Worm (Caenorhabditis elegans) whole organism, L1 larva: ENCODE measurements around the gene ZK1193.2.

Source experiments
- ama-1 ChIP-seq: fragments of 150-350 bp; optimal IDR thresholded peaks from 2 replicates; lab custom pipeline; 2014
- blmp-1 ChIP-seq: fragments of 150-350 bp; optimal IDR thresholded peaks from 2 replicates; lab custom pipeline; 2014; ENCODE audit warnings: missing biosample characterization, missing genetic modification characterization
- ceh-82 ChIP-seq, 3 experiments: fragments of 150-350 bp in 1 of 3; sonication (generic microtip) in 2 of 3; optimal IDR thresholded peaks; 2 replicates each; lab custom pipeline; 2014 to 2017; ENCODE audit warnings: missing biosample characterization in 3 of 3, missing genetic modification characterization in 3 of 3
- egl-27 ChIP-seq, 2 experiments: fragments of 150-350 bp in 1 of 2; sonication (generic microtip); optimal IDR thresholded peaks; 3 replicates each; lab custom pipeline; 2017 to 2018; ENCODE audit warnings: missing biosample characterization in 2 of 2, missing genetic modification characterization in 2 of 2, missing genetic modification reagents in 2 of 2
- mef-2 ChIP-seq: fragments of 150-350 bp; optimal IDR thresholded peaks from 2 replicates; lab custom pipeline; 2014; ENCODE audit warnings: missing biosample characterization, missing genetic modification characterization
- mep-1 ChIP-seq: fragments of 150-350 bp; optimal IDR thresholded peaks from 2 replicates; lab custom pipeline; 2014; ENCODE audit warnings: missing biosample characterization, missing genetic modification characterization
- nhr-237 ChIP-seq: fragments of 150-350 bp; optimal IDR thresholded peaks from 2 replicates; lab custom pipeline; 2014; ENCODE audit warnings: missing biosample characterization, missing genetic modification characterization
- nhr-71 ChIP-seq: sonication (generic microtip); optimal IDR thresholded peaks from 2 replicates; lab custom pipeline; 2016; ENCODE audit warnings: mild to moderate bottlenecking, missing genetic modification characterization, moderate library complexity, missing compliant biosample characterization
- sup-37 ChIP-seq: fragments of 200-800 bp; sonication (Bioruptor generic); optimal IDR thresholded peaks from 2 replicates; lab custom pipeline; 2018; ENCODE audit warnings: mild to moderate bottlenecking, missing genetic modification characterization, missing compliant biosample characterization
- unc-62 ChIP-seq: fragments of 150-350 bp; optimal IDR thresholded peaks from 2 replicates; lab custom pipeline; 2014; ENCODE audit warnings: missing biosample characterization, missing genetic modification reagents, missing genetic modification characterization
- zag-1 ChIP-seq: fragments of 150-350 bp; optimal IDR thresholded peaks from 2 replicates; lab custom pipeline; 2014; ENCODE audit warnings: missing biosample characterization, missing genetic modification characterization
- ztf-11 ChIP-seq, 2 experiments: sonication (generic microtip); optimal IDR thresholded peaks; 2 replicates each; lab custom pipeline; 2016 to 2017; ENCODE audit warnings: missing genetic modification characterization in 2 of 2, missing biosample characterization in 1 of 2, missing compliant biosample characterization in 1 of 2
- ztf-4 ChIP-seq: fragments of 150-350 bp; optimal IDR thresholded peaks from 2 replicates; lab custom pipeline; 2014; ENCODE audit warnings: missing biosample characterization, missing genetic modification characterization

- TF ChIP-seq ama-1 (lab: Kevin White, UChicago): no peak
- no peak for TF ChIP-seq egl-27 (tag; optimal IDR thresholded peaks at IDR 0.05; lab: Kevin White, UChicago)
- no peak for TF ChIP-seq blmp-1 (tag; lab: Kevin White, UChicago)
- no peak for TF ChIP-seq unc-62 (GFP tag; lab: Kevin White, UChicago)
- no peak for TF ChIP-seq zag-1 (tag; lab: Kevin White, UChicago)
- no peak for TF ChIP-seq nhr-71 (tag; lab: Kevin White, UChicago)
- TF ChIP-seq mef-2: no peak
- TF ChIP-seq ztf-4: no peak
- peak in 1 of 3 experiments; percentile 0 for TF ChIP-seq ceh-82 (tag; optimal IDR thresholded peaks at IDR 0.05; lab: Kevin White, UChicago)
- TF ChIP-seq ztf-11 (tag; optimal IDR thresholded peaks at IDR 0.05; lab: Kevin White, UChicago): no peak
- no peak for TF ChIP-seq nhr-237
- no peak for TF ChIP-seq mep-1
- no peak for TF ChIP-seq sup-37 (GFP tag; lab: Kevin White, UChicago)
Measured at ce11 chrX:388728-389127, 36.7 kb downstream of the ZK1193.2 start, which contains the start of gene ceh-93.
